Worm (Caenorhabditis elegans) whole organism, L1 larva: Measurements from ENCODE around the gene srh-178.

ENCODE experiments used
- alr-1 ChIP-seq: fragments of 200-800 bp; sonication (Bioruptor generic); optimal IDR thresholded peaks from 2 replicates; lab custom pipeline; 2018; ENCODE audit warnings: borderline replicate concordance, mild to moderate bottlenecking, missing genetic modification characterization, missing compliant biosample characterization
- ama-1 ChIP-seq: fragments of 150-350 bp; optimal IDR thresholded peaks from 2 replicates; lab custom pipeline; 2014
- ceh-88 ChIP-seq: fragments of 200-800 bp; sonication (Bioruptor generic); IDR thresholded peaks from 2 replicates; pipeline ENCODE4 v1.3.6; 2022; ENCODE audit warnings: missing genetic modification characterization, missing compliant biosample characterization
- ces-1 ChIP-seq: fragments of 150-350 bp; optimal IDR thresholded peaks from 2 replicates; lab custom pipeline; 2014; ENCODE audit warnings: missing biosample characterization, missing genetic modification reagents, missing genetic modification characterization
- dsc-1 ChIP-seq: sonication (generic microtip); optimal IDR thresholded peaks from 2 replicates; lab custom pipeline; 2016; ENCODE audit warnings: mild to moderate bottlenecking, missing genetic modification characterization, missing compliant biosample characterization
- efl-3 ChIP-seq: fragments of 200-800 bp; sonication (Bioruptor generic); optimal IDR thresholded peaks from 2 replicates; lab custom pipeline; 2018; ENCODE audit warnings: mild to moderate bottlenecking, missing genetic modification characterization, missing compliant biosample characterization
- lin-35 ChIP-seq, 2 experiments: fragments of 150-350 bp; optimal IDR thresholded peaks; 2 replicates each; lab custom pipeline; 2014; ENCODE audit warnings: missing biosample characterization in 2 of 2, missing genetic modification characterization in 2 of 2, missing genetic modification reagents in 2 of 2
- lin-39 ChIP-seq: fragments of 150-350 bp; optimal IDR thresholded peaks from 2 replicates; lab custom pipeline; 2014; ENCODE audit warnings: missing biosample characterization, missing genetic modification reagents, missing genetic modification characterization
- lsy-2 ChIP-seq, 2 experiments: fragments of 150-350 bp; optimal IDR thresholded peaks; 2 replicates each; lab custom pipeline; 2014; ENCODE audit warnings: missing biosample characterization in 2 of 2, missing genetic modification characterization in 2 of 2
- nhr-76 ChIP-seq: sonication (generic microtip); optimal IDR thresholded peaks from 2 replicates; lab custom pipeline; 2017; ENCODE audit warnings: missing biosample characterization, missing genetic modification characterization
- tbx-2 ChIP-seq: sonication (generic microtip); optimal IDR thresholded peaks from 2 replicates; lab custom pipeline; 2016; ENCODE audit warnings: missing genetic modification characterization, missing compliant biosample characterization

DNA sequence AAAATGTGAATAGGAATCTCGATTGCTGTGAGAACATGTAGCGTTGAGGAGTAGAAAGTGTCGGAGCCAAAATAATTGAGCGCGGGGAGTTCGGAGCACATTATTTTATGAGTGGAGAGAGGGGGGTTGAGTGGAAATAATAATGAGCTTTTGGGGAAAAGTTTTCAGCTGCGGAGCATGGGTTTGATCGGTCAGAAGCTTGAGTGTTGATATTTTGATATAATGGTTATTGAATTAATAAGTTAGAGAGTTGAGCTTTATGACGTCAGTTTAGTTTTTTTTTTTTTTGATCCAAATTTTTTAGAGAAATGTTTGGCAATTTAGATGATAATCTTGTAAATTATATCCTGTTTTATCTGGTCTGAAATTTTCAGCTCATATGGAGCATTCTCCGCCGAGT lies at the start of gene srh-178:
- TF ChIP-seq dsc-1 (tag; lab: Kevin White, UChicago), result no peak
- no peak for TF ChIP-seq lsy-2 (tag; optimal IDR thresholded peaks at IDR 0.05; lab: Kevin White, UChicago)
- no peak for TF ChIP-seq lin-39 (tag; lab: Kevin White, UChicago)
- TF ChIP-seq ama-1, result no peak
- no peak for TF ChIP-seq ces-1 (GFP tag; lab: Kevin White, UChicago)
- no peak for TF ChIP-seq efl-3 (GFP tag; lab: Kevin White, UChicago)
- no peak for TF ChIP-seq tbx-2 (tag; lab: Kevin White, UChicago)
- TF ChIP-seq lin-35 (GFP tag; optimal IDR thresholded peaks at IDR 0.05; lab: Kevin White, UChicago), result no peak
- TF ChIP-seq alr-1 (tag; lab: Kevin White, UChicago), result no peak
- TF ChIP-seq ceh-88 (GFP tag; lab: Robert Waterston, UW), result no peak
- no peak for TF ChIP-seq nhr-76 (tag; lab: Kevin White, UChicago)
